Fruit fly (Drosophila melanogaster) whole organism, embryonic: ENCODE results near the gene Tbcd.

Experiments
- Ada2b ChIP-seq: fragments of 200-800 bp; sonication (Bioruptor generic); IDR thresholded peaks from 2 replicates; pipeline ENCODE4 v1.3.6; 2022; ENCODE audit warnings: missing biosample characterization, missing genetic modification characterization
- Aef1 ChIP-seq: fragments of 200-800 bp; sonication (Bioruptor generic); IDR thresholded peaks from 3 replicates; pipeline ENCODE4 v1.3.6; 2022; ENCODE audit warnings: missing biosample characterization, missing genetic modification characterization
- Atf-2 ChIP-seq: fragments of 200-800 bp; sonication (Bioruptor generic); optimal IDR thresholded peaks from 2 replicates; lab custom pipeline; 2016; ENCODE audit warnings: missing biosample characterization, missing genetic modification characterization
- B-H2 ChIP-seq: fragments of 200-800 bp; sonication (Bioruptor generic); optimal IDR thresholded peaks from 2 replicates; lab custom pipeline; 2018; ENCODE audit warnings: missing biosample characterization, mild to moderate bottlenecking, missing genetic modification characterization
- C15 ChIP-seq: fragments of 200-800 bp; sonication (Bioruptor generic); IDR thresholded peaks from 3 replicates; pipeline ENCODE4 v1.3.6; 2022; ENCODE audit warnings: missing biosample characterization, missing genetic modification characterization
- CG11085 ChIP-seq: fragments of 200-800 bp; sonication (Bioruptor generic); IDR thresholded peaks from 2 replicates; pipeline ENCODE4 v1.3.6; 2022; ENCODE audit warnings: missing biosample characterization, missing genetic modification characterization
- CG12299 ChIP-seq: fragments of 200-800 bp; sonication (Bioruptor generic); optimal IDR thresholded peaks from 2 replicates; lab custom pipeline; 2018; ENCODE audit warnings: missing biosample characterization, mild to moderate bottlenecking, missing genetic modification characterization
- CG14667 ChIP-seq: fragments of 200-800 bp; sonication (Bioruptor generic); IDR thresholded peaks from 2 replicates; pipeline ENCODE4 v1.3.6; 2022; ENCODE audit warnings: missing biosample characterization, missing genetic modification characterization
- CG14710 ChIP-seq: fragments of 200-800 bp; sonication (Bioruptor generic); optimal IDR thresholded peaks from 3 replicates; lab custom pipeline; 2019; ENCODE audit warnings: missing biosample characterization, mild to moderate bottlenecking, missing genetic modification characterization, moderate library complexity
- CG15479 ChIP-seq: fragments of 200-800 bp; sonication (Bioruptor generic); optimal IDR thresholded peaks from 3 replicates; lab custom pipeline; 2019; ENCODE audit warnings: missing biosample characterization, mild to moderate bottlenecking, missing genetic modification characterization, moderate library complexity
- CG18011 ChIP-seq: fragments of 200-800 bp; sonication (Bioruptor generic); optimal IDR thresholded peaks from 2 replicates; lab custom pipeline; 2017; ENCODE audit warnings: missing biosample characterization, missing genetic modification characterization, mild to moderate bottlenecking, moderate library complexity, missing genotype
- CG18476 ChIP-seq: fragments of 200-800 bp; sonication (Bioruptor generic); optimal IDR thresholded peaks from 2 replicates; lab custom pipeline; 2016; ENCODE audit warnings: missing biosample characterization, mild to moderate bottlenecking, missing genetic modification characterization
- CG3065 ChIP-seq: fragments of 200-800 bp; sonication (Bioruptor generic); optimal IDR thresholded peaks from 2 replicates; lab custom pipeline; 2016; ENCODE audit warnings: missing biosample characterization, missing genetic modification characterization
- CG34224 ChIP-seq: fragments of 200-800 bp; sonication (Bioruptor generic); IDR thresholded peaks from 3 replicates; pipeline ENCODE4 v1.3.6; 2022; ENCODE audit warnings: missing biosample characterization, missing genetic modification characterization; ENCODE audit not compliant: partially characterized antibody
- CG5953 ChIP-seq: fragments of 200-800 bp; sonication (Bioruptor generic); IDR thresholded peaks from 2 replicates; pipeline ENCODE4 v1.3.6; 2022; ENCODE audit warnings: missing biosample characterization, missing genetic modification characterization
- CG9609 ChIP-seq: fragments of 200-800 bp; sonication (Bioruptor generic); optimal IDR thresholded peaks from 3 replicates; lab custom pipeline; 2016; ENCODE audit warnings: missing biosample characterization, missing genetic modification characterization
- CG9727 ChIP-seq: fragments of 200-800 bp; sonication (Bioruptor generic); optimal IDR thresholded peaks from 3 replicates; lab custom pipeline; 2017; ENCODE audit warnings: missing biosample characterization, mild to moderate bottlenecking, missing genetic modification characterization
- CG9797 ChIP-seq: fragments of 200-800 bp; sonication (Bioruptor generic); optimal IDR thresholded peaks from 3 replicates; lab custom pipeline; 2018; ENCODE audit warnings: missing biosample characterization, mild to moderate bottlenecking, missing genetic modification characterization
- CG9932 ChIP-seq: fragments of 200-800 bp; sonication (Bioruptor generic); IDR thresholded peaks from 2 replicates; pipeline ENCODE4 v1.3.6; 2022; ENCODE audit warnings: missing biosample characterization, missing genetic modification characterization
- Dref ChIP-seq: fragments of 200-800 bp; sonication (Bioruptor generic); IDR thresholded peaks from 2 replicates; pipeline ENCODE4 v1.3.6; 2022; ENCODE audit warnings: missing biosample characterization, missing genetic modification characterization
- HHEX ChIP-seq: fragments of 200-800 bp; sonication (Bioruptor generic); optimal IDR thresholded peaks from 3 replicates; lab custom pipeline; 2017; ENCODE audit warnings: missing biosample characterization, mild to moderate bottlenecking, missing genetic modification characterization, missing genetic modification reagents
- Hmx ChIP-seq: fragments of 200-800 bp; sonication (Bioruptor generic); optimal IDR thresholded peaks from 2 replicates; lab custom pipeline; 2016; ENCODE audit warnings: missing biosample characterization, missing genetic modification characterization
- MTF-1 ChIP-seq: fragments of 200-800 bp; sonication (Bioruptor generic); optimal IDR thresholded peaks from 2 replicates; lab custom pipeline; 2018; ENCODE audit warnings: missing biosample characterization, mild to moderate bottlenecking, missing genetic modification characterization, borderline replicate concordance
- NK7.1 ChIP-seq: fragments of 200-800 bp; sonication (Bioruptor generic); optimal IDR thresholded peaks from 3 replicates; lab custom pipeline; 2016; ENCODE audit warnings: missing biosample characterization, missing genetic modification characterization
- Spps ChIP-seq: fragments of 200-800 bp; sonication (Bioruptor generic); optimal IDR thresholded peaks from 2 replicates; lab custom pipeline; 2018; ENCODE audit warnings: missing biosample characterization, mild to moderate bottlenecking, missing genetic modification characterization
- TFAM ChIP-seq: fragments of 200-800 bp; sonication (Bioruptor generic); optimal IDR thresholded peaks from 2 replicates; lab custom pipeline; 2017; ENCODE audit warnings: missing biosample characterization, missing genetic modification characterization, inconsistent platforms
- Usf ChIP-seq: fragments of 200-800 bp; sonication (Bioruptor generic); optimal IDR thresholded peaks from 2 replicates; lab custom pipeline; 2017; ENCODE audit warnings: missing genotype, missing biosample characterization, missing genetic modification characterization
- ab ChIP-seq: fragments of 200-800 bp; sonication (Bioruptor generic); optimal IDR thresholded peaks from 2 replicates; lab custom pipeline; 2016; ENCODE audit warnings: missing biosample characterization, missing genetic modification characterization
- amos ChIP-seq: fragments of 200-800 bp; sonication (Bioruptor generic); IDR thresholded peaks from 2 replicates; pipeline ENCODE4 v1.3.6; 2022; ENCODE audit warnings: missing biosample characterization, missing genetic modification characterization; ENCODE audit not compliant: partially characterized antibody
- btn ChIP-seq: fragments of 200-800 bp; sonication (Bioruptor generic); optimal IDR thresholded peaks from 2 replicates; lab custom pipeline; 2016; ENCODE audit warnings: missing biosample characterization, missing genetic modification characterization
- crp ChIP-seq, 2 experiments: fragments of 200-800 bp; sonication (Bioruptor generic); optimal IDR thresholded peaks; 2 replicates in 1 of 2; 3 replicates in 1 of 2; lab custom pipeline; 2017; ENCODE audit warnings: missing biosample characterization in 2 of 2, missing genetic modification characterization in 2 of 2, mild to moderate bottlenecking in 1 of 2, moderate library complexity in 1 of 2
- dan ChIP-seq: fragments of 200-800 bp; sonication (Bioruptor generic); IDR thresholded peaks from 2 replicates; pipeline ENCODE4 v1.3.6; 2022; ENCODE audit warnings: missing biosample characterization, missing genetic modification characterization
- dmrt11E ChIP-seq: fragments of 200-800 bp; sonication (Bioruptor generic); optimal IDR thresholded peaks from 3 replicates; lab custom pipeline; 2018; ENCODE audit warnings: missing biosample characterization, mild to moderate bottlenecking, missing genetic modification characterization, moderate library complexity
- fd64A ChIP-seq: fragments of 200-800 bp; sonication (Bioruptor generic); optimal IDR thresholded peaks from 3 replicates; lab custom pipeline; 2018; ENCODE audit warnings: missing biosample characterization, mild to moderate bottlenecking, missing genetic modification characterization
- hkb ChIP-seq, 2 experiments: fragments of 200-800 bp in 1 of 2; fragments of >200 bp in 1 of 2; sonication (Bioruptor generic) in 1 of 2; IDR thresholded peaks in 1 of 2; optimal IDR thresholded peaks in 1 of 2; 2 replicates each; pipeline versions ENCODE4 v1.3.6 to Lab custom; 2017 to 2022; ENCODE audit warnings: missing biosample characterization in 1 of 2, missing genetic modification characterization in 1 of 2
- ken ChIP-seq: fragments of 200-800 bp; sonication (Bioruptor generic); IDR thresholded peaks from 3 replicates; pipeline ENCODE4 v1.3.6; 2022; ENCODE audit warnings: missing biosample characterization, missing genetic modification characterization
- nau ChIP-seq: fragments of 200-800 bp; sonication (Bioruptor generic); optimal IDR thresholded peaks from 3 replicates; lab custom pipeline; 2017; ENCODE audit warnings: missing biosample characterization, mild to moderate bottlenecking, missing genetic modification characterization, missing genetic modification reagents
- odd ChIP-seq: fragments of 200-800 bp; sonication (Bioruptor generic); optimal IDR thresholded peaks from 2 replicates; lab custom pipeline; 2017; ENCODE audit warnings: missing biosample characterization, mild to moderate bottlenecking, missing genetic modification characterization
- pfk ChIP-seq: fragments of 200-800 bp; sonication (Bioruptor generic); optimal IDR thresholded peaks from 2 replicates; lab custom pipeline; 2018; ENCODE audit warnings: missing biosample characterization, mild to moderate bottlenecking, missing genetic modification characterization, moderate library complexity
- pho ChIP-seq: fragments of 200-800 bp; sonication (Bioruptor generic); optimal IDR thresholded peaks from 2 replicates; lab custom pipeline; 2016; ENCODE audit warnings: missing biosample characterization, missing genetic modification characterization
- prd ChIP-seq, 3 experiments: fragments of >200 bp in 2 of 3; fragments of 200-800 bp in 1 of 3; sonication (Bioruptor generic) in 1 of 3; optimal IDR thresholded peaks in 2 of 3; IDR thresholded peaks in 1 of 3; 2 replicates in 2 of 3; 3 replicates in 1 of 3; pipeline versions ENCODE4 v1.3.6 to Lab custom; 2017 to 2022; ENCODE audit warnings: missing biosample characterization in 1 of 3, missing genetic modification characterization in 1 of 3
- ranshi ChIP-seq: fragments of 200-800 bp; sonication (Bioruptor generic); IDR thresholded peaks from 2 replicates; pipeline ENCODE4 v1.3.6; 2022; ENCODE audit warnings: missing biosample characterization, missing genetic modification characterization
- repo ChIP-seq: fragments of 200-800 bp; sonication (Bioruptor generic); optimal IDR thresholded peaks from 2 replicates; lab custom pipeline; 2016; ENCODE audit warnings: missing biosample characterization, missing genetic modification characterization
- schlank ChIP-seq: fragments of 200-800 bp; sonication (Bioruptor generic); optimal IDR thresholded peaks from 2 replicates; lab custom pipeline; 2018; ENCODE audit warnings: missing biosample characterization, mild to moderate bottlenecking, missing genetic modification characterization
- ssp ChIP-seq: fragments of 200-800 bp; sonication (Bioruptor generic); IDR thresholded peaks from 2 replicates; pipeline ENCODE4 v1.3.6; 2022; ENCODE audit warnings: missing biosample characterization, missing genetic modification characterization
- sug ChIP-seq: fragments of 200-800 bp; optimal IDR thresholded peaks from 2 replicates; lab custom pipeline; 2019; ENCODE audit warnings: missing biosample characterization, mild to moderate bottlenecking, missing genetic modification characterization, moderate library complexity
- tap ChIP-seq: fragments of 200-800 bp; optimal IDR thresholded peaks from 3 replicates; lab custom pipeline; 2019; ENCODE audit warnings: missing biosample characterization, mild to moderate bottlenecking, missing genetic modification characterization, moderate library complexity
- tup ChIP-seq: fragments of 200-800 bp; sonication (Bioruptor generic); optimal IDR thresholded peaks from 2 replicates; lab custom pipeline; 2016; ENCODE audit warnings: missing biosample characterization, mild to moderate bottlenecking, missing genetic modification characterization, moderate library complexity
- zen2 ChIP-seq: fragments of 200-800 bp; sonication (Bioruptor generic); IDR thresholded peaks from 3 replicates; pipeline ENCODE4 v1.3.6; 2022; ENCODE audit warnings: missing biosample characterization, missing genetic modification characterization; ENCODE audit not compliant: partially characterized antibody
- zfh2 ChIP-seq: fragments of 200-800 bp; sonication (Bioruptor generic); optimal IDR thresholded peaks from 2 replicates; lab custom pipeline; 2016; ENCODE audit warnings: missing biosample characterization, missing genetic modification characterization

Gene Tbcd

DNA sequence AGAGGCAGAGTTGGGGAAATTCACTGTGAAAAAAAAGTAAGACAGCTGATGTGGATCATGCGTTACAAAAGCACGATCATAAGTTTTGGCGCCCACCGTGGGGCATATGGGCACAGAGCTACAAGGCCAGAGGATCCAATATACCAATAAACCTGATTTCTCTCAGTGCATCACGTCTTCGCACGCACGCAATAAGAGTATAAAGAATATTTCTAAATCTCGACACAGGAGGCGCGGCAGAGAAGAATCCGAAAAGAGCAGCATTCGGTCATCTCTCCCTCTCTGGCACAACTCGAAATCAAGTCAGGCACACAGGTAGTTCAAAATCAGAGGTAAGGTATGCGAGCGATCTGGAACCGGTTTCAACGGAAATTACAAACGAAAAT lies 16.2 kb downstream of the Tbcd start (continued):
- TF ChIP-seq dan (GFP tag; lab: Robert Waterston, UW) (peak; percentile 96), CG12299 (peak; percentile 67), prd (optimal IDR thresholded peaks at IDR 0.05; lab: Kevin White, UChicago) (no peak), prd (GFP tag; IDR thresholded peaks at IDR 0.05; lab: Robert Waterston, UW) (peak; percentile 98), CG14667 (peak; percentile 91), Usf (GFP tag; lab: Kevin White, UChicago) (peak; percentile 90), repo (GFP tag; lab: Kevin White, UChicago) (peak; percentile 74), tup (GFP tag; lab: Kevin White, UChicago) (peak; percentile 52), btn (GFP tag; lab: Kevin White, UChicago) (peak; percentile 91), NK7.1 (GFP tag; lab: Kevin White, UChicago) (peak; percentile 89), C15 (GFP tag; lab: Robert Waterston, UW) (peak; percentile 85), Aef1 (peak; percentile 89), amos (no peak), CG9797 (GFP tag; lab: Kevin White, UChicago) (peak; percentile 23), pho (GFP tag; lab: Kevin White, UChicago) (peak; percentile 81), zfh2 (peak; percentile 82), CG18476 (GFP tag; lab: Kevin White, UChicago) (peak; percentile 85), CG9727 (GFP tag; lab: Kevin White, UChicago) (peak; percentile 95), Spps (tag; lab: Kevin White, UChicago) (peak; percentile 85), Atf-2 (GFP tag; lab: Kevin White, UChicago) (peak; percentile 82), Dref (no peak), dmrt11E (tag; lab: Kevin White, UChicago) (peak; percentile 97), CG5953 (peak; percentile 87), B-H2 (GFP tag; lab: Kevin White, UChicago) (no peak), CG11085 (peak; percentile 81), sug (tag; lab: Kevin White, UChicago) (no peak), hkb (optimal IDR thresholded peaks at IDR 0.05; lab: Kevin White, UChicago) (no peak), hkb (GFP tag; IDR thresholded peaks at IDR 0.05; lab: Robert Waterston, UW) (peak; percentile 91), ranshi (GFP tag; lab: Robert Waterston, UW) (peak; percentile 90), MTF-1 (peak; percentile 77), CG15479 (GFP tag; lab: Kevin White, UChicago) (peak; percentile 78), crp (GFP tag; optimal IDR thresholded peaks at IDR 0.05; lab: Kevin White, UChicago) (peak in 1 of 2 experiments; percentile 63), ssp (peak; percentile 87), pfk (GFP tag; lab: Kevin White, UChicago) (no peak), CG9932 (GFP tag; lab: Robert Waterston, UW) (peak; percentile 85), schlank (peak; percentile 50), CG34224 (GFP tag; lab: Robert Waterston, UW) (no peak), fd64A (GFP tag; lab: Kevin White, UChicago) (peak; percentile 70), CG3065 (peak; percentile 75), odd (GFP tag; lab: Kevin White, UChicago) (peak; percentile 70), Ada2b (GFP tag; lab: Robert Waterston, UW) (peak; percentile 80), ken (GFP tag; lab: Robert Waterston, UW) (peak; percentile 95), CG9609 (GFP tag; lab: Kevin White, UChicago) (peak; percentile 94), tap (tag; lab: Kevin White, UChicago) (peak; percentile 73), TFAM (GFP tag; lab: Kevin White, UChicago) (peak; percentile 60), zen2 (GFP tag; lab: Robert Waterston, UW) (no peak), HHEX (GFP tag; lab: Kevin White, UChicago) (peak; percentile 80), ab (GFP tag; lab: Kevin White, UChicago) (peak; percentile 68), CG14710 (peak; percentile 92), Hmx (peak; percentile 48), CG18011 (GFP tag; lab: Kevin White, UChicago) (peak; percentile 40), nau (peak; percentile 72)
